Worm (Caenorhabditis elegans): ENCODE data around the gene pigt-1.

DNA sequence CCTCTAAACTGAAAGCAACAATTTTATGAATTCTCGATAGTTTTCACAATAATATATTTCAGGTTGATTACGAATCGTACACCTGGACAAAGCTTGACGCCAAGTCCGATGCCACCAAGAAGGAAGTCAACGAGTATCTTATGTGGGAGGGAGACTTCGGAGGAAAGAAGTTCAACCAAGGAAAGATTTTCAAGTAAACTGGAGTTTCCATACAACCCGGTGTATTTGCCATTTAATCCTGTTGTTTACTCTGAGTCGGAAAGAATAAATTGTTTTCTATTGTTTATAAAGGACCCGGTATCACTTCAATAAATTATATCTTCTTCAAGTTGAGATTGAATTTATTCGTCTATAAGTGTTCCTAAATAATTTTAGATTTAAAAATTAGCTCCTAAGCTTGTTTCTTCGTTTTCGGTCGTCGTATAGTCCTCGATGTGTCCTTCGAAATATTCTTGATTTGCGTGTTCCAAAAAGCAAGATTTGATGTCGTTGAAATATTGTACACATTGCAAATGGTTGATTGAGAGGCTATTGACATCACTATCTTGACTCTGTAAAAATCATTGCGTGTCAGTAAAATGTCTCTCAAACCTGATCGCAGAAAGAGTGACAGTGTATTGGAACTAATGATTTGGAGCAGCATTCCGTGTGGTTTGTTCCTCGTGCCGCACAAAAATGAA is 9.1 kb upstream of the pigt-1 start:
- TF ChIP-seq F33H1.4 (GFP tag; IDR thresholded peaks at IDR 0.05) (no peak), D2030.7 (GFP tag; IDR thresholded peaks at IDR 0.05) (0 out of 2 replicates have a peak, but pooled peaks have one; percentile 11), lin-54 (GFP tag; optimal IDR thresholded peaks at IDR 0.05) (peak; percentile 47), him-1 (tag; optimal IDR thresholded peaks at IDR 0.05) (peak; percentile 76), nfyb-1 (GFP tag; IDR thresholded peaks at IDR 0.05) (peak; percentile 52; the same call in 1 of the 2 replicates), nfya-1 (tag; optimal IDR thresholded peaks at IDR 0.05; ENCODE audit: borderline replicate concordance, insufficient read depth) (no peak)
